Fruit fly (Drosophila melanogaster) whole organism, embryonic: ENCODE data around the gene CG10700.

Experiments used
- Ada2b ChIP-seq: fragments of 200-800 bp; sonication (Bioruptor generic); IDR thresholded peaks from 2 replicates; pipeline ENCODE4 v1.3.6; 2022; ENCODE audit warnings: missing biosample characterization, missing genetic modification characterization
- Blimp-1 ChIP-seq: fragments of 200-800 bp; sonication (Bioruptor generic); optimal IDR thresholded peaks from 3 replicates; lab custom pipeline; 2018; ENCODE audit warnings: missing biosample characterization, missing genetic modification characterization, mild to moderate bottlenecking, moderate library complexity, missing genetic modification reagents
- CG11456 ChIP-seq: fragments of 200-800 bp; sonication (Bioruptor generic); IDR thresholded peaks from 3 replicates; pipeline ENCODE4 v1.3.6; 2022; ENCODE audit warnings: missing biosample characterization, missing genetic modification characterization
- CG11696 ChIP-seq: fragments of 200-800 bp; sonication (Bioruptor generic); IDR thresholded peaks from 2 replicates; pipeline ENCODE4 v1.3.6; 2022; ENCODE audit warnings: missing biosample characterization, missing genetic modification characterization
- CG12104 ChIP-seq: fragments of 200-800 bp; sonication (Bioruptor generic); optimal IDR thresholded peaks from 3 replicates; lab custom pipeline; 2016; ENCODE audit warnings: missing biosample characterization, missing genetic modification characterization
- CG13894 ChIP-seq: fragments of 200-800 bp; sonication (Bioruptor generic); optimal IDR thresholded peaks from 3 replicates; lab custom pipeline; 2018; ENCODE audit warnings: missing biosample characterization, mild to moderate bottlenecking, missing genetic modification characterization, moderate library complexity
- CG15601 ChIP-seq: fragments of 200-800 bp; sonication (Bioruptor generic); optimal IDR thresholded peaks from 3 replicates; lab custom pipeline; 2019; ENCODE audit warnings: missing biosample characterization, mild to moderate bottlenecking, missing genetic modification characterization, moderate library complexity
- CG17612 ChIP-seq: fragments of 200-800 bp; sonication (Bioruptor generic); IDR thresholded peaks from 2 replicates; pipeline ENCODE4 v1.3.6; 2022; ENCODE audit warnings: missing biosample characterization, missing genetic modification characterization
- CG2120 ChIP-seq: fragments of 200-800 bp; sonication (Bioruptor generic); optimal IDR thresholded peaks from 3 replicates; lab custom pipeline; 2016; ENCODE audit warnings: missing biosample characterization, missing genetic modification characterization
- CG2889 ChIP-seq: fragments of 200-800 bp; sonication (Bioruptor generic); IDR thresholded peaks from 3 replicates; pipeline ENCODE4 v1.3.6; 2022; ENCODE audit warnings: missing biosample characterization, missing genetic modification characterization
- CG3847 ChIP-seq: fragments of 200-800 bp; sonication (Bioruptor generic); IDR thresholded peaks from 2 replicates; pipeline ENCODE4 v1.3.6; 2022; ENCODE audit warnings: missing biosample characterization, missing genetic modification characterization
- CG42726 ChIP-seq: fragments of 200-800 bp; sonication (Bioruptor generic); IDR thresholded peaks from 2 replicates; pipeline ENCODE4 v1.3.6; 2022; ENCODE audit warnings: missing biosample characterization, missing genetic modification characterization; ENCODE audit not compliant: partially characterized antibody
- CG4360 ChIP-seq: fragments of 200-800 bp; sonication (Bioruptor generic); IDR thresholded peaks from 2 replicates; pipeline ENCODE4 v1.3.6; 2022; ENCODE audit warnings: missing biosample characterization, missing genetic modification characterization
- CG4820 ChIP-seq: fragments of 200-800 bp; sonication (Bioruptor generic); optimal IDR thresholded peaks from 3 replicates; lab custom pipeline; 2016; ENCODE audit warnings: missing biosample characterization, missing genetic modification characterization
- CG5953 ChIP-seq: fragments of 200-800 bp; sonication (Bioruptor generic); IDR thresholded peaks from 2 replicates; pipeline ENCODE4 v1.3.6; 2022; ENCODE audit warnings: missing biosample characterization, missing genetic modification characterization
- CG6765 ChIP-seq: fragments of 200-800 bp; sonication (Bioruptor generic); optimal IDR thresholded peaks from 3 replicates; lab custom pipeline; 2017; ENCODE audit warnings: missing biosample characterization, mild to moderate bottlenecking, missing genetic modification characterization
- CG7372 ChIP-seq: fragments of 200-800 bp; sonication (Bioruptor generic); IDR thresholded peaks from 2 replicates; pipeline ENCODE4 v1.3.6; 2022; ENCODE audit warnings: missing biosample characterization, missing genetic modification characterization
- CG7556 ChIP-seq: fragments of 200-800 bp; sonication (Bioruptor generic); optimal IDR thresholded peaks from 2 replicates; lab custom pipeline; 2017; ENCODE audit warnings: missing biosample characterization, mild to moderate bottlenecking, missing genetic modification characterization
- CG8388 ChIP-seq: fragments of 200-800 bp; sonication (Bioruptor generic); optimal IDR thresholded peaks from 2 replicates; lab custom pipeline; 2019; ENCODE audit warnings: missing biosample characterization, mild to moderate bottlenecking, missing genetic modification characterization, moderate library complexity
- CG8944 ChIP-seq: fragments of 200-800 bp; sonication (Bioruptor generic); optimal IDR thresholded peaks from 3 replicates; lab custom pipeline; 2016; ENCODE audit warnings: missing biosample characterization, missing genetic modification characterization
- D19A ChIP-seq: fragments of 200-800 bp; optimal IDR thresholded peaks from 3 replicates; lab custom pipeline; 2019; ENCODE audit warnings: missing biosample characterization, mild to moderate bottlenecking, missing genetic modification characterization, moderate library complexity
- Dbx ChIP-seq: fragments of 200-800 bp; sonication (Bioruptor generic); IDR thresholded peaks from 3 replicates; pipeline ENCODE4 v1.3.6; 2022; ENCODE audit warnings: missing biosample characterization, missing genetic modification characterization
- Doc2 ChIP-seq: fragments of 200-800 bp; sonication (Bioruptor generic); IDR thresholded peaks from 2 replicates; pipeline ENCODE4 v1.3.6; 2022; ENCODE audit warnings: missing biosample characterization, missing genetic modification characterization
- Doc3 ChIP-seq: fragments of 200-800 bp; sonication (Bioruptor generic); IDR thresholded peaks from 3 replicates; pipeline ENCODE4 v1.3.6; 2022; ENCODE audit warnings: missing biosample characterization, missing genetic modification characterization; ENCODE audit not compliant: partially characterized antibody
- Drgx ChIP-seq: fragments of 200-800 bp; sonication (Bioruptor generic); IDR thresholded peaks from 2 replicates; pipeline ENCODE4 v1.3.6; 2022; ENCODE audit warnings: missing biosample characterization, missing genetic modification characterization
- ERR ChIP-seq: fragments of 200-800 bp; sonication (Bioruptor generic); optimal IDR thresholded peaks from 2 replicates; lab custom pipeline; 2016; ENCODE audit warnings: missing biosample characterization, missing genetic modification characterization
- Eip74EF ChIP-seq, 2 experiments: fragments of 200-800 bp in 1 of 2; fragments of >200 bp in 1 of 2; sonication (Bioruptor generic) in 1 of 2; optimal IDR thresholded peaks; 2 replicates each; lab custom pipeline; 2017 to 2019; ENCODE audit warnings: missing biosample characterization in 2 of 2, missing genetic modification characterization in 2 of 2, mild to moderate bottlenecking in 1 of 2, moderate library complexity in 1 of 2
- NFAT ChIP-seq: fragments of 200-800 bp; sonication (Bioruptor generic); IDR thresholded peaks from 2 replicates; pipeline ENCODE4 v1.3.6; 2022; ENCODE audit warnings: missing biosample characterization, missing genetic modification characterization
- NK7.1 ChIP-seq: fragments of 200-800 bp; sonication (Bioruptor generic); optimal IDR thresholded peaks from 3 replicates; lab custom pipeline; 2016; ENCODE audit warnings: missing biosample characterization, missing genetic modification characterization
- Ptx1 ChIP-seq: fragments of 200-800 bp; sonication (Bioruptor generic); IDR thresholded peaks from 2 replicates; pipeline ENCODE4 v1.3.6; 2022; ENCODE audit warnings: missing biosample characterization, missing genetic modification characterization
- Rx ChIP-seq: fragments of 200-800 bp; sonication (Bioruptor generic); IDR thresholded peaks from 2 replicates; pipeline ENCODE4 v1.3.6; 2022; ENCODE audit warnings: missing biosample characterization, missing genetic modification characterization
- Sin3A ChIP-seq: fragments of >200 bp; optimal IDR thresholded peaks from 2 replicates; lab custom pipeline; 2018
- Xrp1 ChIP-seq: fragments of 200-800 bp; sonication (Bioruptor generic); IDR thresholded peaks from 2 replicates; pipeline ENCODE4 v1.3.6; 2022; ENCODE audit warnings: missing biosample characterization, missing genetic modification characterization
- cas ChIP-seq: fragments of 200-800 bp; sonication (Bioruptor generic); IDR thresholded peaks from 2 replicates; pipeline ENCODE4 v1.3.6; 2022; ENCODE audit warnings: missing biosample characterization, missing genetic modification characterization
- ems ChIP-seq: fragments of 200-800 bp; sonication (Bioruptor generic); optimal IDR thresholded peaks from 3 replicates; lab custom pipeline; 2016; ENCODE audit warnings: missing biosample characterization, missing genetic modification characterization
- fd102C ChIP-seq: fragments of 200-800 bp; sonication (Bioruptor generic); optimal IDR thresholded peaks from 2 replicates; lab custom pipeline; 2018; ENCODE audit warnings: missing biosample characterization, mild to moderate bottlenecking, missing genetic modification characterization, moderate library complexity
- insv ChIP-seq, 2 experiments: fragments of 200-800 bp; sonication (Bioruptor generic); optimal IDR thresholded peaks; 3 replicates each; lab custom pipeline; 2016 to 2018; ENCODE audit warnings: missing biosample characterization in 2 of 2, missing genetic modification characterization in 2 of 2
- lmd ChIP-seq: fragments of 200-800 bp; sonication (Bioruptor generic); IDR thresholded peaks from 2 replicates; pipeline ENCODE4 v1.3.6; 2022; ENCODE audit warnings: missing biosample characterization, missing genetic modification characterization
- mirr ChIP-seq: fragments of 200-800 bp; sonication (Bioruptor generic); optimal IDR thresholded peaks from 3 replicates; lab custom pipeline; 2018; ENCODE audit warnings: missing biosample characterization, mild to moderate bottlenecking, missing genetic modification characterization
- nerfin-1 ChIP-seq: fragments of 200-800 bp; sonication (Bioruptor generic); optimal IDR thresholded peaks from 3 replicates; lab custom pipeline; 2019; ENCODE audit warnings: missing biosample characterization, mild to moderate bottlenecking, missing genetic modification characterization, moderate library complexity
- ranshi ChIP-seq: fragments of 200-800 bp; sonication (Bioruptor generic); IDR thresholded peaks from 2 replicates; pipeline ENCODE4 v1.3.6; 2022; ENCODE audit warnings: missing biosample characterization, missing genetic modification characterization
- sens ChIP-seq: fragments of 200-800 bp; sonication (Bioruptor generic); peaks from one replicate; lab custom pipeline; 2016; ENCODE audit warnings: missing biosample characterization, missing genetic modification characterization
- sim ChIP-seq: fragments of 200-800 bp; sonication (Bioruptor generic); IDR thresholded peaks from 2 replicates; pipeline ENCODE4 v1.3.6; 2022; ENCODE audit warnings: missing biosample characterization, missing genetic modification characterization
- usp ChIP-seq: fragments of >200 bp; optimal IDR thresholded peaks from 2 replicates; lab custom pipeline; 2017; ENCODE audit warnings: missing biosample characterization, missing genetic modification characterization
- vfl ChIP-seq: fragments of 200-800 bp; sonication (Bioruptor generic); optimal IDR thresholded peaks from 2 replicates; lab custom pipeline; 2016; ENCODE audit warnings: missing biosample characterization, missing genetic modification characterization
- zfh2 ChIP-seq: fragments of 200-800 bp; sonication (Bioruptor generic); optimal IDR thresholded peaks from 2 replicates; lab custom pipeline; 2016; ENCODE audit warnings: missing biosample characterization, missing genetic modification characterization

Gene CG10700

DNA sequence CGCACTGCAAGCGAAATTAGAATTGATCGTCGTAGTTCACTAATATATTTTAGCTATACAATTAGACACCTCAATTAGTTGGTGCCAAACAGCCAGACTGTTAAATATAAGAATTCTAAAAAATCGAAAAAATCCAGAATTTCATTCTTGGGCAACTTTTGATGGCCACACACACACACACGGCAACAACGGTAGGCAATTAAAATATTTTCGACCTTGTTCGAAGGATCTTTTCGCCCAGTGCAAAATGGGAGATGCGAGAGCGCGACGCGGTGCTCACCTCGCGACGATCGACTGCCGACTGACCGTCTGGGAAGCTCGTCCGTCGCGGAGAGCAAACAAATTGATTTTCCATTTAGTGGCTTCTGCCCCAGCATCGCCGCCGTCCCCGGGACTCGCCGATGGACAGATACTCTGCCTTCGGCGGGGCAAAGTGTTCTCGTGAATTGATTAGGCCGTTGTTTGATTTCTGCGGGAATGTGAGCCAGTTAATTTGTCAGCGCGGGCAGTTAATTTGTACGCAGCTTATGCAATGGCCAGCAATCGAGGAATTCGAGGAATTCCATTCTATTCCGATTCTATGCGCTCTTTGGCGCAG, 9.2 kb downstream of the CG10700 start, which contains the start of gene CG10702 (continued):
- TF ChIP-seq Rx (GFP tag; lab: Robert Waterston, UW), result 0 out of 2 replicates have a peak, but pooled peaks have one; percentile 6
- no peak for TF ChIP-seq insv (GFP tag; optimal IDR thresholded peaks at IDR 0.05; lab: Kevin White, UChicago)
- TF ChIP-seq zfh2 (GFP tag; lab: Kevin White, UChicago), result peak; percentile 31
- TF ChIP-seq Blimp-1 (GFP tag; lab: Kevin White, UChicago), result no peak
- 0 out of 2 replicates have a peak, but pooled peaks have one; percentile 5 for TF ChIP-seq CG3847
- TF ChIP-seq Xrp1 (GFP tag; lab: Robert Waterston, UW), result no peak; the same call in 1 of the 2 replicates
- TF ChIP-seq CG7556 (GFP tag; lab: Kevin White, UChicago), result no peak
- no peak for TF ChIP-seq nerfin-1 (tag; lab: Kevin White, UChicago)
- TF ChIP-seq vfl (GFP tag; lab: Kevin White, UChicago), result no peak
- peak; percentile 28 for TF ChIP-seq lmd (GFP tag; lab: Robert Waterston, UW)
- peak; percentile 51 for TF ChIP-seq sens (GFP tag; lab: Kevin White, UChicago)
- TF ChIP-seq NFAT (GFP tag; lab: Robert Waterston, UW), result 0 out of 2 replicates have a peak, but pooled peaks have one; percentile 13
- no peak for TF ChIP-seq fd102C (GFP tag; lab: Kevin White, UChicago)
- TF ChIP-seq NK7.1 (GFP tag; lab: Kevin White, UChicago), result no peak
- TF ChIP-seq CG4360 (GFP tag; lab: Robert Waterston, UW), result no peak
- no peak for TF ChIP-seq CG17612 (GFP tag; lab: Robert Waterston, UW)
- 0 out of 3 replicates have a peak, but pooled peaks have one; percentile 5 for TF ChIP-seq CG11456
- no peak for TF ChIP-seq cas (GFP tag; lab: Robert Waterston, UW)
- no peak for TF ChIP-seq ranshi
- peak; percentile 28; the same call in 1 of the 2 replicates for TF ChIP-seq Ada2b (GFP tag; lab: Robert Waterston, UW)
- no peak for TF ChIP-seq Doc3 (GFP tag; lab: Robert Waterston, UW)
- peak; percentile 26; the same call in 1 of the 2 replicates for TF ChIP-seq Ptx1 (GFP tag; lab: Robert Waterston, UW)
- no peak for TF ChIP-seq CG4820 (GFP tag; lab: Kevin White, UChicago)
- no peak for TF ChIP-seq CG5953 (GFP tag; lab: Robert Waterston, UW)
- no peak for TF ChIP-seq CG2889 (GFP tag; lab: Robert Waterston, UW)
- no peak for TF ChIP-seq CG8944 (GFP tag; lab: Kevin White, UChicago)
- TF ChIP-seq ems (GFP tag; lab: Kevin White, UChicago), result peak; percentile 15
- TF ChIP-seq CG13894 (tag; lab: Kevin White, UChicago), result no peak
- peak; percentile 33; the same call in 1 of the 2 replicates for TF ChIP-seq Drgx (GFP tag; lab: Robert Waterston, UW)
- no peak for TF ChIP-seq Eip74EF (GFP tag; optimal IDR thresholded peaks at IDR 0.05; lab: Kevin White, UChicago)
- no peak for TF ChIP-seq CG7372 (GFP tag; lab: Robert Waterston, UW)
- TF ChIP-seq CG8388, result no peak
- no peak for TF ChIP-seq CG15601
- peak; percentile 33 for TF ChIP-seq CG2120 (GFP tag; lab: Kevin White, UChicago)
- TF ChIP-seq CG12104, result no peak
- no peak for TF ChIP-seq ERR (GFP tag; lab: Kevin White, UChicago)
- no peak for TF ChIP-seq sim (GFP tag; lab: Robert Waterston, UW)
- TF ChIP-seq D19A (tag; lab: Kevin White, UChicago), result peak; percentile 80
- no peak for TF ChIP-seq CG11696 (GFP tag; lab: Robert Waterston, UW)
- TF ChIP-seq CG42726, result no peak
- 0 out of 3 replicates have a peak, but pooled peaks have one; percentile 18 for TF ChIP-seq Dbx (GFP tag; lab: Robert Waterston, UW)
- TF ChIP-seq Sin3A (lab: Kevin White, UChicago), result no peak
- no peak for TF ChIP-seq usp (GFP tag; lab: Kevin White, UChicago)
- no peak for TF ChIP-seq mirr (GFP tag; lab: Kevin White, UChicago)
- TF ChIP-seq Doc2, result no peak
- TF ChIP-seq CG6765 (GFP tag; lab: Kevin White, UChicago), result no peak
- TF ChIP-seq, all 482 proteins: peak for 46
